Fruit fly (Drosophila melanogaster): Measurements from ENCODE around the gene CG33969.

dm6 chr3L:20353726-20354332 is 39.5 kb downstream of the CG33969 start:
- TF ChIP-seq CG8301 (tag; optimal IDR thresholded peaks at IDR 0.05) (no peak), rn (GFP tag; IDR thresholded peaks at IDR 0.05) (no peak), CG34367 (tag; optimal IDR thresholded peaks at IDR 0.05) (no peak), EcR (GFP tag; optimal IDR thresholded peaks at IDR 0.05) (no peak), gl (tag; optimal IDR thresholded peaks at IDR 0.05) (no peak), CG13204 (GFP tag; optimal IDR thresholded peaks at IDR 0.05) (no peak), Pif1A (GFP tag; optimal IDR thresholded peaks at IDR 0.05) (no peak), Snoo (tag; optimal IDR thresholded peaks at IDR 0.05) (no peak), D1 (tag; optimal IDR thresholded peaks at IDR 0.05) (no peak), CG32121 (GFP tag; IDR thresholded peaks at IDR 0.05) (0 out of 2 replicates have a peak, but pooled peaks have one; percentile 9), CG8159 (tag; optimal IDR thresholded peaks at IDR 0.05) (peak; percentile 87)

Data from whole organism, pupa.